Fruit fly (Drosophila melanogaster) ovary, adult (tissue): ENCODE measurements around the gene CG8665.

Experiments
- CG17801 ChIP-seq: fragments of 200-800 bp; optimal IDR thresholded peaks from 2 replicates; lab custom pipeline; 2019; ENCODE audit warnings: missing biosample characterization, mild to moderate bottlenecking, missing genetic modification characterization, moderate library complexity; ENCODE audit not compliant: partially characterized antibody

The CG8665 gene

DNA sequence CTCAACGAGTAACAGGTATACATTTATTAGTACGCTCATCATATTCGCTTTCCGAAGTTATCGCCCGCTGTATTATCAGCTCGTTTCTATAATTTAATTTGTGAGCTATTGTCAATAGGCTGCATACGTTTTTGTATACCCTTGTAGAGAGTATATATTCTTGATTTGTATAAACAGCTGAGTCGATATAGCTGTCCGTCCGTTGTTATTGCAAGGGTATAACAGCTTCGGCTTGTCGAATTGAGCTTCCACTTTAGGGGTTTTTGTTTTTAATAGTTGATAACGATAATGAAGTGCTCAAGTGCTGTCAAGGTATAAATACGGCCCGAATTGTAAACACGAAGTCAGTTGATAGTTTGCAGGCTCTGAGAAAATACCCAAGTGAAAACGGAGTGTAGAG, at the start of gene CG8665:
Gene CG8665 (plus strand): TSS at position 342 of the 400 bp plus-strand sequence.
- no peak for TF ChIP-seq CG17801 (GFP tag; lab: Kevin White, UChicago)

DNA sequence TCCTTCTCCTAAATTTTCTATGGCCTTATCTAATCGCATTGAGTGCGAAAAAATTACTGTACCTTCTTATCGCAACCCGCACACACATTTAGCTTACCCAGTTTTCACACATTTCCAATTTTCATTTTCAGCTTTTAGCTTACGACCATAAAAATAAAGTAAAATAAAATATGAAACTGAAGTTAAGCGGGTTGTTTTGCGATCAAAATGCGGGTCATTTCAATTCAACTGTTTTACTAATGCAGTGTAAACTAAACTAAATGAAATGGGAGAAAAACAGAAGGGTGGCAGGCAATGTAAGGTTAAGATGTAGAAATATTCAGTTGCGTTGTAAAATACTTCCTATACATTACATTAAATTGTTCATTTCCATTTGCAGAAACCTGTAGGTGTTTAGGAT, 48.9 kb upstream of the CG8665 start:
- TF ChIP-seq CG17801 (GFP tag; lab: Kevin White, UChicago): no peak

DNA sequence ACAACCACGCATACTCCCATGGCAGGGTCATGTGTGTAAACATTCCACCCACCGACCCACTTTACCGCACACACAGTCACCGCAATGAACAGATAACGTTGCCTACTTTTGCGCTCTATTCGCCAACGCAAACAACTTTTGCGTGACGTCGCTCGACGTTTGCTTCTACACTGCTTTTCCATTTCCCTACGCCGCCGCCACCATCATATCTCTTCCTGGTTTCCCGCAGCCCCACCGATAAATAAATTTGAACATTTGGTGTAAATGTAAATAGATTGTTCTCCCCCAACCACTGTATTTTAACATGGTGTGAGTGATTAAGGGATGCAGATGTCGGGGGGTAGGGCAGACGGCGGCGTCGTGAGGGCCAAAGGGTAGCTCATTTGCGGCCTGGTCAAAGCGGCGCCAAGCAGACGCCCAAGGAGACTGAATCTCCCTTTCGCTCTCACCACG, 46.6 kb upstream of the CG8665 start:
- no peak for TF ChIP-seq CG17801 (GFP tag; lab: Kevin White, UChicago)

DNA sequence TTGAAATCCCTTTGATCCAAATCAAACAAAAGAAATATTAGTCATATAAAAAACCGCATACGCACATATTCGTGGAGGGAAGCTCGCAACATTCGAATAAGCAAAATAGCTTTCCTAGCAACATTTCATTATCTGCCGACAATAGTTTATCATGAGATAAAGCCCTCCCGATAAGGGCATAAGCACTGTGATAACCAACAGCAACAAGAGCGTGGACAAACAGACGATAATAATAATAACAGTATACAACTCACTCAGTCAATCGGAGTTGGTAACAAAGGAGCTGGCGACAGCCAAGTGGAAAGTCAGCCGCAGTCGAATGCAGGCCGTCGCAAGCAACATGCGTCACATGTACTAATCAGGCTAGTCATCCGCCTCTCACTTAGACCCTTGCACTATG, 41.7 kb upstream of the CG8665 start:
- TF ChIP-seq CG17801 (GFP tag; lab: Kevin White, UChicago): no peak

dm6 chr2L:21330823-21331222, 40.2 kb upstream of the CG8665 start:
- no peak for TF ChIP-seq CG17801 (GFP tag; lab: Kevin White, UChicago)

DNA sequence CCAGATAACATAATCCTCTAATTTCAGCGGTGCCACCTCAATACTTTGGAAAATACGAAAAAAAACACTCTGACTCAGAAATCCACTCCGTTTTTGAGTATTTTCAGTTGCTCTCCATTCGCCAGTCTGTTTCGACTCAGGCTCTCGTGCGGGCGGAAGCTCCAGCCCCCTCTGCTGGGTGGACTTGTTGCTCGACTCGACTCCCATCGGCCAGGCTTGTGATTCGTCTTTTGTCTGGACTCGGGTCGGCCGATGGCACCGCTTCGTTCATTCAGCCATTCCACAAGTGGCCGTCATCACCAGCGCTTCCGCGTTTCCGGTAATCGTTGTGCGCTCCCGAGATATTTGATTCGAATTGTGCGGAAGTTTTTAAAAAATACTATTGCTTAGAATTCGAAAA, 39.5 kb upstream of the CG8665 start, which contains the start of gene dimm:
Gene dimm (plus strand): TSS at position 255 of the 400 bp plus-strand sequence.
- no peak for TF ChIP-seq CG17801 (GFP tag; lab: Kevin White, UChicago)

DNA sequence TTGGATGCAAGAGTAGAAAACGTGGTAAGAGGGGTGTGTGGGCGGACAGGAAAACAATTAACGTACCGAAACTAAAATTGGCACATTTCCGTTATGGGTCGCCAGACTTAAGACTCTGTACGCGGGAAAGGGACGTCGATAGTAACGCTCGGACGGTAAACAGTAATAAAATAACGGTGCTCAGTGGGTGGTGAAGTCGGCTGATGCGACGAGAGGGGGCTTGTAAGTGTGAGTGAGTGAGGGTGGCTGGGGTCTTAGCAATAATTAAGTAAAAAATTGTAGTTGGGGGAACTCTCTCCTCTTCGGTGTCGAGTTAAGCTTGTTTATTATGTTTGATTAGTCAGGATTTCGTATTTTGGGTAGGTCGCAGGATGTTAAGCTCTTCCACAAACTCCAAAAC, 29.3 kb upstream of the CG8665 start:
- no peak for TF ChIP-seq CG17801 (GFP tag; lab: Kevin White, UChicago)

DNA sequence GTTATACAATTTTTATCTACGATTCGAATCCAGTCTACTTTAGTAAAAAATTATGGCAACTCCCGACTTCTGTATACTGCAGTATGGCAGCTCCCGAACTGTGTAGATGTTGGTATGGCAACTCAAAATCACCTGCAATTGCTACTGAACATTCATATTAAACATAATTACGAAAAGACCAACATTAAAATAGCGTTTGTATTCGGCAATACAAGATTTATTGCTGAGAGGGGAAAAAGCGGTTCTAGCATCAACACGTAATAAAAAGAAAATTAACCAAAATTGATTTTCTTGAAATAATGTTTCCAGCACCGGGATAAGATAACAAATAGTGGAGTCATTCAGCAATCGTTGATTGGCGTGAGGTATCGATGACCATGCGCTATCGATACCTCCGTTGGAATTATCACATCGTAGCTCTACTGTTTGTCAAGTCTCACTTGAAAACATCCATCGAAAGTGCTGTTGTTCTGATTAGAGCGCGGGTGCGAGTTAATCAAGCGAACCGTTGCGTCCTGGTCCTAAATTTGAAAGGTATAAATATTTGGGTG, 26.7 kb upstream of the CG8665 start, which contains the start of gene Tsp39D:
Gene Tsp39D (plus strand): TSS at position 405 of the 551 bp plus-strand sequence.
- peak; percentile 20 for TF ChIP-seq CG17801 (GFP tag; lab: Kevin White, UChicago)

dm6 chr2L:21360916-21361315, 10.1 kb upstream of the CG8665 start, which contains the start of gene dtr:
TSS of gene dtr (plus strand) at chr2L:21361216.
- no peak for TF ChIP-seq CG17801 (GFP tag; lab: Kevin White, UChicago)

DNA sequence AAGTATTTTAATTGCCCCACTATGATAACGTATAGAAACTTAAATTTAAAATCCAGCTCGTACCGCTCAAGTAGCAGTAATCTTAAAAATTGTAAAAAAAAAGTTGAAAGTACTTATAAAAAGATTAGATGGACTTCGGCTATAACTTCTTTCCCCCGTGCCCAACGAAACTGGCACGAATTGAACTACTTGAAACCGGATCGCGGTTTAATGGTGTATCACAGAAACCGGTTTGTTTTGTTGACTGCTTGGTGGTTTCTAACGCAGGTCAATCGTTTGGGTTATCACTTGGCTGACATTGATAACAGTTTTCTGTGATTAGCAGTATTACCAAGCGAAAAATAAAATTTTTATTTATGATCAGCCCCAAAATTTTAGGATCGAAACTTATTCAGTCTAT, 3.7 kb upstream of the CG8665 start:
- no peak for TF ChIP-seq CG17801 (GFP tag; lab: Kevin White, UChicago)

- no peak for TF ChIP-seq CG17801 (GFP tag; lab: Kevin White, UChicago)
These were observed 1.4 kb upstream of the CG8665 start, which contains the start of gene Gr39b for dm6 chr2L:21369606-21370005. TSS of gene Gr39b (minus strand) at chr2L:21369706.

dm6 chr2L:21377984-21378383, 7.0 kb downstream of the CG8665 start:
- TF ChIP-seq CG17801 (GFP tag; lab: Kevin White, UChicago): no peak

DNA sequence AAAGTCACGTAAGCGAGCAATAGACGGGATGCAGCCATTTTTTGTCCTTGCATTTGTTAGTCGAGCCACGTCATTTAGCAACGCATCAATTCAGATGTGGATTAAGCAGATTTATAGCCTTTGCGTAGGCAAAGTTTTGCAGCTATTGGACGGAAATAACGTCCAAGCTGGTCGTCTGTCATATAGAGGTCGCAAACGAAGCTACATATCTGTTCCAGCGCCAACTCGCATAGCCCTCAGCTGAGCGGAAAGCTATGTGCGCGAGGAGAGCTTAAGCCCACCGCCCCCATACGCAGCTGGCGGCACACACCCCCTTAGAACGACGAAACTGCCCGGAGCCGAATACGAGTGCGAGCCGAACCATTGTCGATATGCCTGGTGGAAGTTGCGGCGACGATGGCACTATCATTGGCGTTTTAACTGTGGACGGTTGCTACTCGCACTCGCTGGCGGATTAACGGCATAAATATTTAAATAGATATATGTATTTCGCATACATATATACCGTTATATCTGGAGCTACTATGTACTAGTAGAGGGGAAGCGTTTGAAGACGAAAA, 8.8 kb downstream of the CG8665 start, which contains the start of gene nrv3:
Gene nrv3 (plus strand): TSS at position 211 of the 560 bp plus-strand sequence.
- no peak for TF ChIP-seq CG17801 (GFP tag; lab: Kevin White, UChicago)

dm6 chr2L:21381379-21381778, 10.4 kb downstream of the CG8665 start:
- no peak for TF ChIP-seq CG17801 (GFP tag; lab: Kevin White, UChicago)

- TF ChIP-seq CG17801 (GFP tag; lab: Kevin White, UChicago): no peak
These were observed 26.0 kb downstream of the CG8665 start for dm6 chr2L:21396714-21397654.
